Worm (Caenorhabditis elegans): ENCODE measurements around the gene T22G5.3.

- TF ChIP-seq elt-2 (tag; optimal IDR thresholded peaks at IDR 0.05): no peak
- TF ChIP-seq tbx-2 (tag; optimal IDR thresholded peaks at IDR 0.05): no peak
- no peak for TF ChIP-seq hmg-11 (tag; optimal IDR thresholded peaks at IDR 0.05)
- no peak for TF ChIP-seq zag-1 (tag; optimal IDR thresholded peaks at IDR 0.05)
- no peak for TF ChIP-seq skn-1 (tag; optimal IDR thresholded peaks at IDR 0.05)
- no peak for TF ChIP-seq nhr-11 (tag; optimal IDR thresholded peaks at IDR 0.05)
- no peak for TF ChIP-seq eor-1 (tag; optimal IDR thresholded peaks at IDR 0.05)
- TF ChIP-seq ceh-16 (tag; optimal IDR thresholded peaks at IDR 0.05): no peak
- no peak for TF ChIP-seq ztf-11 (tag; optimal IDR thresholded peaks at IDR 0.05)
- TF ChIP-seq nhr-237 (tag; optimal IDR thresholded peaks at IDR 0.05): no peak
- no peak for TF ChIP-seq ceh-82 (tag; optimal IDR thresholded peaks at IDR 0.05)
- TF ChIP-seq pha-4 (tag; optimal IDR thresholded peaks at IDR 0.05): no peak
These were observed 37.6 kb upstream of the T22G5.3 start, which contains the start of gene srx-130 for ce11 chrV:13843147-13843546.
